Worm (Caenorhabditis elegans): Measurements from ENCODE around the gene Y41E3.13.

The Y41E3.13 gene

DNA sequence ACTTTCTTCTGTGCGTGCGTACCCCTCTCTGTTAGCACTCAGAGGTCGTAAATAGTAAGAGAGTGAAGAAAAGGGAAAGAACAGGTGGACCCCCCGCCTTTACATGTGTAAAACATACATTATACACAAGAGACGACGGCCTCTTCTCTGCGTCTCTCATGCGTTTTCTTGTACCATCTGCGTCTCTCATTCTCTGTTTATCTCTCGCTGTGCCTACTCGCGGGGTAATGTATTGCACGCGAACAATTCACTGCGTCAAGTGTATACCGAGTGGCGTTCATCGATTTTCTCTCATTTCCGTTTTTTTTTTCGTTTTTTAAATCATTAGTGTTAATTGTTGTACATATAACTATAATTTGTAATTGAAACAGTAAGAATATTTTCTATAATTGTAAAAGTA is 49.1 kb downstream of the Y41E3.13 start (continued):
- peak; percentile 17 for TF ChIP-seq snpc-4 (GFP tag; optimal IDR thresholded peaks at IDR 0.05)
- peak in 3 of 4 experiments; percentile 46 to 87 (median 66) for TF ChIP-seq snpc-4 (tag; optimal IDR thresholded peaks at IDR 0.05)
- TF ChIP-seq Y56A3A.18 (GFP tag; IDR thresholded peaks at IDR 0.05): no peak
- no peak for TF ChIP-seq Y95B8A.8 (GFP tag; IDR thresholded peaks at IDR 0.05)
- TF ChIP-seq hmg-1.2 (GFP tag; IDR thresholded peaks at IDR 0.05): peak; percentile 90
- TF ChIP-seq T26A5.8 (tag; optimal IDR thresholded peaks at IDR 0.05): no peak
- TF ChIP-seq rpc-1 (optimal IDR thresholded peaks at IDR 0.05): no peak
- TF ChIP-seq rpc-1 (tag; optimal IDR thresholded peaks at IDR 0.05): no peak
- TF ChIP-seq snpc-3.4 (tag; optimal IDR thresholded peaks at IDR 0.05): no peak
- no peak for TF ChIP-seq Y53G8AR.9 (GFP tag; conservative IDR thresholded peaks at IDR 0.05)
- TF ChIP-seq lir-1 (GFP tag; conservative IDR thresholded peaks at IDR 0.05): no peak
- no peak for TF ChIP-seq ceh-40 (GFP tag; IDR thresholded peaks at IDR 0.05)
